Fruit fly (Drosophila melanogaster) whole organism, embryonic: ENCODE results near the gene endos.
A peak's percentile ranks its signal among the peaks of the same experiment; 100 is the strongest.

ENCODE experiments used
- Ada2b ChIP-seq: fragments of 200-800 bp; sonication (Bioruptor generic); IDR thresholded peaks from 2 replicates; pipeline ENCODE4 v1.3.6; 2022; ENCODE audit warnings: missing biosample characterization, missing genetic modification characterization
- Adf1 ChIP-seq: fragments of 200-800 bp; sonication (Bioruptor generic); IDR thresholded peaks from 2 replicates; pipeline ENCODE4 v1.3.6; 2022; ENCODE audit warnings: missing biosample characterization, missing genetic modification characterization
- Antp ChIP-seq: fragments of 200-800 bp; sonication (Bioruptor generic); optimal IDR thresholded peaks from 3 replicates; lab custom pipeline; 2016; ENCODE audit warnings: missing biosample characterization, missing genetic modification characterization
- CG11398 ChIP-seq: fragments of 200-800 bp; sonication (Bioruptor generic); optimal IDR thresholded peaks from 2 replicates; lab custom pipeline; 2016; ENCODE audit warnings: missing biosample characterization, missing genetic modification characterization
- CG11723 ChIP-seq: fragments of 200-800 bp; sonication (Bioruptor generic); optimal IDR thresholded peaks from 2 replicates; lab custom pipeline; 2017; ENCODE audit warnings: missing biosample characterization, mild to moderate bottlenecking, missing genetic modification characterization
- CG12104 ChIP-seq: fragments of 200-800 bp; sonication (Bioruptor generic); optimal IDR thresholded peaks from 3 replicates; lab custom pipeline; 2016; ENCODE audit warnings: missing biosample characterization, missing genetic modification characterization
- CG12299 ChIP-seq: fragments of 200-800 bp; sonication (Bioruptor generic); optimal IDR thresholded peaks from 2 replicates; lab custom pipeline; 2018; ENCODE audit warnings: missing biosample characterization, mild to moderate bottlenecking, missing genetic modification characterization
- CG12391 ChIP-seq: fragments of 200-800 bp; sonication (Bioruptor generic); optimal IDR thresholded peaks from 3 replicates; lab custom pipeline; 2018; ENCODE audit warnings: missing biosample characterization, mild to moderate bottlenecking, missing genetic modification characterization, moderate library complexity
- CG12659 ChIP-seq: fragments of 200-800 bp; sonication (Bioruptor generic); optimal IDR thresholded peaks from 3 replicates; lab custom pipeline; 2017; ENCODE audit warnings: mild to moderate bottlenecking, missing biosample characterization, missing genetic modification reagents, missing genetic modification characterization
- CG13424 ChIP-seq: fragments of 200-800 bp; sonication (Bioruptor generic); optimal IDR thresholded peaks from 2 replicates; lab custom pipeline; 2019; ENCODE audit warnings: missing biosample characterization, mild to moderate bottlenecking, missing genetic modification characterization, moderate library complexity
- CG14014 ChIP-seq: fragments of 200-800 bp; sonication (Bioruptor generic); IDR thresholded peaks from 2 replicates; pipeline ENCODE4 v1.3.6; 2022; ENCODE audit warnings: missing biosample characterization, missing genetic modification characterization
- CG14710 ChIP-seq: fragments of 200-800 bp; sonication (Bioruptor generic); optimal IDR thresholded peaks from 3 replicates; lab custom pipeline; 2019; ENCODE audit warnings: missing biosample characterization, mild to moderate bottlenecking, missing genetic modification characterization, moderate library complexity
- CG15011 ChIP-seq: fragments of 200-800 bp; sonication (Bioruptor generic); optimal IDR thresholded peaks from 3 replicates; lab custom pipeline; 2018; ENCODE audit warnings: missing biosample characterization, mild to moderate bottlenecking, missing genetic modification characterization
- CG1603 ChIP-seq: fragments of 200-800 bp; sonication (Bioruptor generic); optimal IDR thresholded peaks from 2 replicates; lab custom pipeline; 2019; ENCODE audit warnings: missing biosample characterization, mild to moderate bottlenecking, missing genetic modification characterization, moderate library complexity
- CG17612 ChIP-seq: fragments of 200-800 bp; sonication (Bioruptor generic); IDR thresholded peaks from 2 replicates; pipeline ENCODE4 v1.3.6; 2022; ENCODE audit warnings: missing biosample characterization, missing genetic modification characterization
- CG1792 ChIP-seq: fragments of 200-800 bp; sonication (Bioruptor generic); optimal IDR thresholded peaks from 2 replicates; lab custom pipeline; 2016; ENCODE audit warnings: missing biosample characterization, missing genetic modification characterization
- CG2129 ChIP-seq: fragments of 200-800 bp; sonication (Bioruptor generic); IDR thresholded peaks from 2 replicates; pipeline ENCODE4 v1.3.6; 2022; ENCODE audit warnings: missing biosample characterization, missing genetic modification characterization; ENCODE audit not compliant: partially characterized antibody
- CG2202 ChIP-seq: fragments of 200-800 bp; sonication (Bioruptor generic); optimal IDR thresholded peaks from 2 replicates; lab custom pipeline; 2018; ENCODE audit warnings: missing biosample characterization, mild to moderate bottlenecking, missing genetic modification characterization
- CG30020 ChIP-seq: fragments of 200-800 bp; optimal IDR thresholded peaks from 2 replicates; lab custom pipeline; 2019; ENCODE audit warnings: missing biosample characterization, mild to moderate bottlenecking, missing genetic modification characterization, moderate library complexity
- CG30403 ChIP-seq: fragments of 200-800 bp; sonication (Bioruptor generic); optimal IDR thresholded peaks from 3 replicates; lab custom pipeline; 2016; ENCODE audit warnings: missing biosample characterization, missing genetic modification characterization
- CG3995 ChIP-seq: fragments of 200-800 bp; sonication (Bioruptor generic); optimal IDR thresholded peaks from 3 replicates; lab custom pipeline; 2016; ENCODE audit warnings: missing biosample characterization, missing genetic modification characterization
- CG4328 ChIP-seq: fragments of 200-800 bp; sonication (Bioruptor generic); optimal IDR thresholded peaks from 3 replicates; lab custom pipeline; 2017; ENCODE audit warnings: missing biosample characterization, missing genetic modification reagents, missing genetic modification characterization
- CG4820 ChIP-seq: fragments of 200-800 bp; sonication (Bioruptor generic); optimal IDR thresholded peaks from 3 replicates; lab custom pipeline; 2016; ENCODE audit warnings: missing biosample characterization, missing genetic modification characterization
- CG5953 ChIP-seq: fragments of 200-800 bp; sonication (Bioruptor generic); IDR thresholded peaks from 2 replicates; pipeline ENCODE4 v1.3.6; 2022; ENCODE audit warnings: missing biosample characterization, missing genetic modification characterization
- CG6689 ChIP-seq: fragments of 200-800 bp; sonication (Bioruptor generic); IDR thresholded peaks from 2 replicates; pipeline ENCODE4 v1.3.6; 2022; ENCODE audit warnings: missing biosample characterization, missing genetic modification characterization
- CG6813 ChIP-seq: fragments of 200-800 bp; sonication (Bioruptor generic); optimal IDR thresholded peaks from 2 replicates; lab custom pipeline; 2017; ENCODE audit warnings: missing biosample characterization, missing genetic modification characterization, mild to moderate bottlenecking, moderate library complexity, missing genetic modification reagents
- Hr3 ChIP-seq: fragments of 200-800 bp; sonication (Bioruptor generic); optimal IDR thresholded peaks from 3 replicates; lab custom pipeline; 2016; ENCODE audit warnings: missing biosample characterization, missing genetic modification characterization
- MBD-R2 ChIP-seq: fragments of 200-800 bp; sonication (Bioruptor generic); IDR thresholded peaks from 2 replicates; pipeline ENCODE4 v1.3.6; 2022; ENCODE audit warnings: missing biosample characterization, missing genetic modification characterization
- Mes4 ChIP-seq: fragments of 200-800 bp; sonication (Bioruptor generic); optimal IDR thresholded peaks from 2 replicates; lab custom pipeline; 2016; ENCODE audit warnings: missing biosample characterization, missing genetic modification characterization
- NC2α ChIP-seq: fragments of 200-800 bp; sonication (Bioruptor generic); optimal IDR thresholded peaks from 2 replicates; lab custom pipeline; 2016; ENCODE audit warnings: missing biosample characterization, missing genetic modification characterization
- Oaz ChIP-seq: fragments of 200-800 bp; sonication (Bioruptor generic); IDR thresholded peaks from 2 replicates; pipeline ENCODE4 v1.3.6; 2022; ENCODE audit warnings: missing biosample characterization, missing genetic modification characterization
- Ptx1 ChIP-seq: fragments of 200-800 bp; sonication (Bioruptor generic); IDR thresholded peaks from 2 replicates; pipeline ENCODE4 v1.3.6; 2022; ENCODE audit warnings: missing biosample characterization, missing genetic modification characterization
- Spps ChIP-seq: fragments of 200-800 bp; sonication (Bioruptor generic); optimal IDR thresholded peaks from 2 replicates; lab custom pipeline; 2018; ENCODE audit warnings: missing biosample characterization, mild to moderate bottlenecking, missing genetic modification characterization
- Stat92E ChIP-seq, 3 experiments: fragments of >200 bp in 2 of 3; fragments of 200-800 bp in 1 of 3; sonication (Bioruptor generic) in 1 of 3; optimal IDR thresholded peaks; 2 replicates each; lab custom pipeline; 2017 to 2019; ENCODE audit warnings: missing biosample characterization in 3 of 3, missing genetic modification characterization in 3 of 3, mild to moderate bottlenecking in 1 of 3, moderate library complexity in 1 of 3
- Xbp1 ChIP-seq: fragments of 200-800 bp; sonication (Bioruptor generic); optimal IDR thresholded peaks from 3 replicates; lab custom pipeline; 2016; ENCODE audit warnings: missing biosample characterization, mild to moderate bottlenecking, missing genetic modification characterization
- az2 ChIP-seq: fragments of 200-800 bp; sonication (Bioruptor generic); optimal IDR thresholded peaks from 3 replicates; lab custom pipeline; 2016; ENCODE audit warnings: missing biosample characterization, missing genetic modification characterization
- ci ChIP-seq: fragments of 200-800 bp; sonication (Bioruptor generic); IDR thresholded peaks from 3 replicates; pipeline ENCODE4 v1.3.6; 2022; ENCODE audit warnings: missing biosample characterization, missing genetic modification characterization
- corto ChIP-seq: fragments of 200-800 bp; sonication (Bioruptor generic); optimal IDR thresholded peaks from 2 replicates; lab custom pipeline; 2016; ENCODE audit warnings: missing biosample characterization, mild to moderate bottlenecking, missing genetic modification characterization, moderate library complexity
- dmrt11E ChIP-seq: fragments of 200-800 bp; sonication (Bioruptor generic); optimal IDR thresholded peaks from 3 replicates; lab custom pipeline; 2018; ENCODE audit warnings: missing biosample characterization, mild to moderate bottlenecking, missing genetic modification characterization, moderate library complexity
- jumu ChIP-seq: fragments of 200-800 bp; sonication (Bioruptor generic); optimal IDR thresholded peaks from 3 replicates; lab custom pipeline; 2016; ENCODE audit warnings: missing biosample characterization, missing genetic modification characterization
- kay ChIP-seq: fragments of 200-800 bp; sonication (Bioruptor generic); optimal IDR thresholded peaks from 2 replicates; lab custom pipeline; 2016; ENCODE audit warnings: missing biosample characterization, missing genetic modification characterization
- ken ChIP-seq: fragments of 200-800 bp; sonication (Bioruptor generic); IDR thresholded peaks from 3 replicates; pipeline ENCODE4 v1.3.6; 2022; ENCODE audit warnings: missing biosample characterization, missing genetic modification characterization
- luna ChIP-seq: fragments of 200-800 bp; sonication (Bioruptor generic); optimal IDR thresholded peaks from 2 replicates; lab custom pipeline; 2016; ENCODE audit warnings: missing biosample characterization, missing genetic modification characterization
- nmo ChIP-seq: fragments of 200-800 bp; sonication (Bioruptor generic); optimal IDR thresholded peaks from 2 replicates; lab custom pipeline; 2018; ENCODE audit warnings: missing biosample characterization, mild to moderate bottlenecking, missing genetic modification characterization, moderate library complexity
- pum ChIP-seq: fragments of 200-800 bp; sonication (Bioruptor generic); optimal IDR thresholded peaks from 2 replicates; lab custom pipeline; 2016; ENCODE audit warnings: missing biosample characterization, missing genetic modification characterization
- sc ChIP-seq, 3 experiments: fragments of >200 bp in 2 of 3; fragments of 200-800 bp in 1 of 3; sonication (Bioruptor generic) in 1 of 3; optimal IDR thresholded peaks; 2 replicates in 2 of 3; 3 replicates in 1 of 3; lab custom pipeline; 2017; ENCODE audit warnings: mild to moderate bottlenecking in 1 of 3, missing biosample characterization in 1 of 3, missing genetic modification characterization in 1 of 3, missing genetic modification reagents in 1 of 3
- sens-2 ChIP-seq: fragments of 200-800 bp; sonication (Bioruptor generic); IDR thresholded peaks from 2 replicates; pipeline ENCODE4 v1.3.6; 2022; ENCODE audit warnings: missing biosample characterization, missing genetic modification characterization
- sisA ChIP-seq: fragments of 200-800 bp; sonication (Bioruptor generic); IDR thresholded peaks from 2 replicates; pipeline ENCODE4 v1.3.6; 2022; ENCODE audit warnings: missing biosample characterization, missing genetic modification characterization
- trh ChIP-seq: fragments of 200-800 bp; sonication (Bioruptor generic); optimal IDR thresholded peaks from 2 replicates; lab custom pipeline; 2016; ENCODE audit warnings: missing biosample characterization, missing genetic modification characterization

Gene endos

DNA sequence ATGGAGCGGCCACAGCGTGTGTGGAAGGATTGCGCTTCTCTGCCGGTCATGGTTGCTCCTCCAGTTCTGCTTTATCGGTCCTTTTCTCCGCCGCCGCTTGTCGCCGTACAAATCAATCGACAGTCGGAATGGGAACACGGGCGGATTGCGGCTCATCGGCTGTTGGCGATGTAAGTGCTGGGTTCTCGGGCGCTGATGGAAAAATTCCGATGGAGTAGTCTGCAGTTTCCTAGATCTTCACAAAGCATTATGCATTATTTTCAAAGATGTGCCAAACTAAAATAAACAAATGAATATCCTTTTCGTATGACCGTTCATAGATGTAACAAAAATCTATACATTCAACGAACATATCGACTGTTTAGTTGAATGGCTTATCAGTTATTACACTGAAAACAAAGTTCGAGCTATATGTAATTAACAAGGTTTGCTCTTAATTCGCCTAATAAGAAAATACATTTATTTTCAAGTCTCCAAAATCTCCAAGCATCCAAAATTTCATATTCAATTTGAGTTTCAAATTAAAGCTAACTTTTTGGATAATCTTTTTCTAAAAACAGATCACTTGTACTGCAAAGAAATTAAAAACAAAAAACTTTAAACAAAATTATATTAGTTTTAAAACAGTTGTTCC, 18.2 kb upstream of the endos start, which contains the start of gene Neurl4 (continued):
- peak; percentile 51 for TF ChIP-seq Antp (GFP tag; lab: Kevin White, UChicago)
- TF ChIP-seq CG14014 (GFP tag; lab: Robert Waterston, UW): peak; percentile 54; the same call in 1 of the 2 replicates
- TF ChIP-seq jumu (GFP tag; lab: Kevin White, UChicago): peak; percentile 55
- TF ChIP-seq dmrt11E: peak; percentile 82
- peak; percentile 59 for TF ChIP-seq CG6689 (GFP tag; lab: Robert Waterston, UW)
- no peak for TF ChIP-seq sc (optimal IDR thresholded peaks at IDR 0.05; lab: Kevin White, UChicago)
- TF ChIP-seq sc (GFP tag; optimal IDR thresholded peaks at IDR 0.05; lab: Kevin White, UChicago): peak; percentile 22
- TF ChIP-seq CG30020: peak; percentile 29
- no peak for TF ChIP-seq CG11723
- 0 out of 3 replicates have a peak, but pooled peaks have one; percentile 39 for TF ChIP-seq ken (GFP tag; lab: Robert Waterston, UW)
- no peak for TF ChIP-seq sens-2 (GFP tag; lab: Robert Waterston, UW)
- TF ChIP-seq CG30403 (GFP tag; lab: Kevin White, UChicago): peak; percentile 61
- peak; percentile 79 for TF ChIP-seq Ptx1 (GFP tag; lab: Robert Waterston, UW)
- peak; percentile 61 for TF ChIP-seq Ada2b
- peak; percentile 70 for TF ChIP-seq az2 (GFP tag; lab: Kevin White, UChicago)
- TF ChIP-seq CG11398 (GFP tag; lab: Kevin White, UChicago): peak; percentile 61
- peak; percentile 72 for TF ChIP-seq Hr3
- peak; percentile 83 for TF ChIP-seq Xbp1 (GFP tag; lab: Kevin White, UChicago)
- 0 out of 2 replicates have a peak, but pooled peaks have one; percentile 29 for TF ChIP-seq CG5953 (GFP tag; lab: Robert Waterston, UW)
- TF ChIP-seq Mes4: peak; percentile 64
- TF ChIP-seq CG15011: peak; percentile 24
- peak; percentile 21 for TF ChIP-seq Adf1 (GFP tag; lab: Robert Waterston, UW)
- TF ChIP-seq CG17612 (GFP tag; lab: Robert Waterston, UW): no peak
- peak; percentile 80 for TF ChIP-seq CG13424 (tag; lab: Kevin White, UChicago)
- peak; percentile 86 for TF ChIP-seq nmo (GFP tag; lab: Kevin White, UChicago)
- peak; percentile 72 for TF ChIP-seq CG3995 (GFP tag; lab: Kevin White, UChicago)
- peak; percentile 21 for TF ChIP-seq CG4820 (GFP tag; lab: Kevin White, UChicago)
- TF ChIP-seq CG2202 (tag; lab: Kevin White, UChicago): peak; percentile 43
- TF ChIP-seq pum (GFP tag; lab: Kevin White, UChicago): peak; percentile 62
- TF ChIP-seq CG2129: no peak
- TF ChIP-seq Oaz (GFP tag; lab: Robert Waterston, UW): peak; percentile 24; the same call in 1 of the 2 replicates
- TF ChIP-seq CG14710: peak; percentile 65
- peak; percentile 69 for TF ChIP-seq MBD-R2 (GFP tag; lab: Robert Waterston, UW)
- TF ChIP-seq CG12299 (tag; lab: Kevin White, UChicago): peak; percentile 1
- no peak for TF ChIP-seq luna (GFP tag; lab: Kevin White, UChicago)
- no peak for TF ChIP-seq corto (GFP tag; lab: Kevin White, UChicago)
- no peak for TF ChIP-seq CG1603 (tag; lab: Kevin White, UChicago)
- peak; percentile 45 for TF ChIP-seq trh (GFP tag; lab: Kevin White, UChicago)
- no peak for TF ChIP-seq Stat92E (GFP tag; optimal IDR thresholded peaks at IDR 0.05; lab: Kevin White, UChicago)
- TF ChIP-seq NC2α (GFP tag; lab: Kevin White, UChicago): peak; percentile 14
- TF ChIP-seq CG1792: no peak
- TF ChIP-seq CG12104 (GFP tag; lab: Kevin White, UChicago): no peak
- peak; percentile 47 for TF ChIP-seq CG6813 (GFP tag; lab: Kevin White, UChicago)
- peak; percentile 80 for TF ChIP-seq CG12659 (GFP tag; lab: Kevin White, UChicago)
- TF ChIP-seq Spps (tag; lab: Kevin White, UChicago): peak; percentile 46
- TF ChIP-seq kay (GFP tag; lab: Kevin White, UChicago): peak; percentile 2
- peak; percentile 87 for TF ChIP-seq CG12391 (tag; lab: Kevin White, UChicago)
- TF ChIP-seq ci (GFP tag; lab: Robert Waterston, UW): peak; percentile 91
- TF ChIP-seq sisA (GFP tag; lab: Robert Waterston, UW): peak; percentile 62
- no peak for TF ChIP-seq CG4328 (GFP tag; lab: Kevin White, UChicago)
